Fruit fly (Drosophila melanogaster) S2 (cell line): ENCODE data around the gene sinah.

Experiments
- CG8478 ChIP-seq: fragments of >200 bp; optimal IDR thresholded peaks from 2 replicates; lab custom pipeline; 2018
- CTCF ChIP-seq, 2 experiments: fragments of >200 bp; optimal IDR thresholded peaks; 2 replicates each; lab custom pipeline; 2018

The sinah gene

dm6 chr3L:16873679-16874078 lies 14.8 kb downstream of the sinah start:
- TF ChIP-seq CTCF (optimal IDR thresholded peaks at IDR 0.05; lab: Kevin White, UChicago), result no peak
- no peak for TF ChIP-seq CG8478

DNA sequence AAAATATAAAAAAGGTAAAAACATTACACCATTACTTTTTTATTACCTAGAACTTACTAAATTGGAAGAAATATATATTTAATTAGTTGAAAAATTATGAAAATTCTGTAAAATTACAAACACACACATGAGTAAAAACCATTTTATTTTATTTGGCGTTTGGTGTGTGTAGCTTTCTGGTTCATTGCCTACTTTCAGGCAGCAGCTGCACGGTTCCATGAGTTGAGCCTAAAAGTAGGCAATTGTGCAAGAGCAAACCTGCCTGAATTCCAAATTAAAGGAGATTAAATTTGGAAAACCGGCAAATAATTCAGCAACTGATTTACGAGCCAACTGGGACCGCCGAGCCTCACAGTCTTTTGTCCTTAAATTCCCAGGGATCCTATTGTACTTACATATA lies 16.6 kb downstream of the sinah start:
- TF ChIP-seq CTCF (optimal IDR thresholded peaks at IDR 0.05; lab: Kevin White, UChicago), result peak in 1 of 2 experiments; percentile 38
- TF ChIP-seq CG8478, result no peak

DNA sequence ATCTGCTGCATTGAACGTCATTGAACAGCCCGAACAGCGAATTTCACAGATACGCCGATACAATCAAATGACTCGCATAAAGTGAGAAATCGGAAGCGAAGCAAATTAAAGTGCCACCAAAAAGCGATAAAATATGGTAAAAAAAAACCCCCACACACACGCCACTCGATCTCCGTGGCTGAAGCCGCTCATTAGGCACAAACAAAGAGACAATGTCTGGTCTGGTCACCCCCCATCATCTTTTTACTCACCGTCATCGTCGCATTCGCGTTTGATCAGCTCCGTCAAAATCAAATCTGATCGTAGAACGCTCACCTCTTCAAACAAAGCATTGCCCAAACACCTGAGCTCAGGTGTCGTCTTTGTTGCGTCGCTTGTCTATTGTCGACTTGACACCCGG lies 17.1 kb downstream of the sinah start:
- no peak for TF ChIP-seq CTCF (optimal IDR thresholded peaks at IDR 0.05; lab: Kevin White, UChicago)
- TF ChIP-seq CG8478, result no peak

- TF ChIP-seq CTCF (optimal IDR thresholded peaks at IDR 0.05; lab: Kevin White, UChicago), result no peak
- no peak for TF ChIP-seq CG8478
Measured at dm6 chr3L:16876785-16877468, 18.0 kb downstream of the sinah start, which contains the start of gene CG32170. TSS of gene CG32170 (plus strand) at chr3L:16877309.

DNA sequence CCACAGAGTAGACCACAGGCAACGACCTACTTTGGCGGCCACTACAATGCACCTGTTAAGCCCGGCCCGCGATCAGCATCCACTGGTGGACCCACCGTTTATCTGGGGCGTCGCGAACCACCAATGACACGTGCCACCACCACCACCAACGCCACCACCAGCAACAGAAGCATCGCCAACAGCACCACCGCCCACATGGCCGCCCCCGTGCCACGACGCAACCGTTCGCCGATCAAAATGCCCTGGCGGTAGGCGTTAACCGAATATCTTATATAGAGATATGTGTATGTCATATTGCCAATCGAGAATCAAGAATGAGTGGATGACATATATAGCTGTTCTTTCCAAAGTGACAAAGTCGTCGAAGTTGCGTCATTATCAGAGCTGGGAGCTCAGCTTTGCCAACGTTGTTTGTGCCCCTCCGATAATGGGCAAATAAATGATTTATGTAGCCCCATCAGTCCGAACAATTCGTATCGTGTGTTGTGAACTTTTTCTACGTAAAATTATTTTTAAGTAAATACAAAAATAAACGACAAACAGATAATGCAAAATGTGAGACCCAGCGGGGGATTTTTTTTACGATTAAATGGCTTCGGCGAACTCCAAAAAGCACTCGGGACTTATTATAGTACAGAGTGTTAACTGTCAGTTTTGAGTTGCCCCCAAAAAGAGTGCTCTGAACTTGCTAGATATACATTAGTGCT lies 20.1 kb downstream of the sinah start:
- TF ChIP-seq CTCF (optimal IDR thresholded peaks at IDR 0.05; lab: Kevin White, UChicago), result no peak
- no peak for TF ChIP-seq CG8478

DNA sequence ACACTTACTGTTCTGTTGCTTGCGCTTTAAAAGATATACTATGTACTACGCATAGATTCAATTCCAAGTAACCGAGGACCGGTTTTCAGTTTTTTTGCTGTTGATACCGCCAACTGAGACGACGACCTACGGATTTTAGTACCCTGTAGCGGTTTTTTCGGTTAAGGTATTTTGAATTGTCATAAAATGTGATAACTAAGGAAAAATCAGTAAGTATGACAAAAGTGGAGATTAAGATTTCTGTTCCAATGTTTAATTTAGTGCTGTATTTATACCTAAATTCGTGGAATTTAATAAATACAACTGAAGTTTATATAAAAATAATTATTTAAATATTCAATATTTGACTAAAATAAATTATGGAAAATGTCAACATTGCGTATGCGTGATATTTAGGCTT lies 22.2 kb downstream of the sinah start:
- TF ChIP-seq CTCF (optimal IDR thresholded peaks at IDR 0.05; lab: Kevin White, UChicago) (no peak), CG8478 (no peak)

DNA sequence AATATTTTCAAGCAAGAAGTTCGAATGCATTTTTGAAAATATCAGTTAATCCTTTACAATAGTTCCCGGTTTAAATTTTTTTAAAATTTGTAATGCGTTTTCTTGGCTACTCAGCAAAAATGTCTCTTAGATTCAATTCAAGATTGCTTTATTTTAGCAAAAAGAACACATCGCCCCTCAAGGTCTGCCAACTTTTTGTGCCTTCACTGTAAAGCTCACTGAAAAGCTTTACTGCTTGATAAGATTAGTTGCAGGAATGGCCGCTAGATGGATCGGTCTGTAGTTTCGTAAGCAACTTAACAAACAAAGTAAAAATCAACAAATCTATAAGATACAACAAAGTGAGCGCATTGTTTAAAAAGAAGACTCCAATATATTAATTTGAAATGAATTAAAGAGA lies 25.2 kb downstream of the sinah start:
- TF ChIP-seq CG8478, result no peak
- TF ChIP-seq CTCF (optimal IDR thresholded peaks at IDR 0.05; lab: Kevin White, UChicago), result peak in 1 of 2 experiments; percentile 59

DNA sequence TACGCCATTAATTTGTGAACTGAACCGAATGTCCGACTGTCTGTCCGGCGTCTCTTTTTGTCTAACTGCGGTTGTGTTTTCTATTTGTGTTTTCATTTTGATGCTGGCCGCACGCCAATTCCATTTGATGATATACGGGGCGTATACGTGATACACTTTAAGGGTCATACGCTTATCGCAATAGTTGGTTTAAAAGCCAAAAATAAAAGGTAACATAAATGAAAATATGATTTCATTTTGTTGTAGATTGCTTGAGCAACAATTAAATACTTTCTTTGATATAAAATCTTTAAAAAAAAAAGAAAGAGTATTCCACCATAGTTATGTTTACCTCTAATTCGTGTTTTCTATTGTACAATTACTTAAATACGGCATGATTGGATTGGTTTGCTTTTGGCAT lies 26.2 kb downstream of the sinah start:
- TF ChIP-seq CG8478 (no peak), CTCF (optimal IDR thresholded peaks at IDR 0.05; lab: Kevin White, UChicago) (no peak)

dm6 chr3L:16886179-16886930 lies 27.5 kb downstream of the sinah start:
- TF ChIP-seq CTCF (optimal IDR thresholded peaks at IDR 0.05; lab: Kevin White, UChicago) (no peak), CG8478 (no peak)

- TF ChIP-seq CTCF (optimal IDR thresholded peaks at IDR 0.05; lab: Kevin White, UChicago), result no peak
Measured at dm6 chr3L:16887272-16887671, 28.4 kb downstream of the sinah start.

DNA sequence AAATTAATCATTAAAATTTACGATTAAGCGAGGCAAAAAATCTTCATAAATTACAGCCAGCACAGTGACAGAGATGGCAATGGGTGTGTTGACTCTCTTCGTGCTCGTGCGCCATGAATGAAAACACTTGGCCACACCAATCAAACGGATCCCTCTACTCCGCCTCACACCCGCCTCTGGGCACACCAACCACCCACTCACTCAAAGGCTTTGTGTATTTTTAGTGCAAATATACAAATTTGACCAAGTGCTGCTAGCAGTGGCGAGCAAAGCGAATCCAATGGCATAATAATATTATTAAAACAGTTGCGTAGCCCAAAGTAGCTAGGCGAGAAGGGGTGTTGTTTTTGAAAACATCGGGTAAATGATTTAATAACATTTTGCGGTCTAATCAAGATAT lies 30.7 kb downstream of the sinah start:
- TF ChIP-seq CTCF (optimal IDR thresholded peaks at IDR 0.05; lab: Kevin White, UChicago) (no peak), CG8478 (no peak)

DNA sequence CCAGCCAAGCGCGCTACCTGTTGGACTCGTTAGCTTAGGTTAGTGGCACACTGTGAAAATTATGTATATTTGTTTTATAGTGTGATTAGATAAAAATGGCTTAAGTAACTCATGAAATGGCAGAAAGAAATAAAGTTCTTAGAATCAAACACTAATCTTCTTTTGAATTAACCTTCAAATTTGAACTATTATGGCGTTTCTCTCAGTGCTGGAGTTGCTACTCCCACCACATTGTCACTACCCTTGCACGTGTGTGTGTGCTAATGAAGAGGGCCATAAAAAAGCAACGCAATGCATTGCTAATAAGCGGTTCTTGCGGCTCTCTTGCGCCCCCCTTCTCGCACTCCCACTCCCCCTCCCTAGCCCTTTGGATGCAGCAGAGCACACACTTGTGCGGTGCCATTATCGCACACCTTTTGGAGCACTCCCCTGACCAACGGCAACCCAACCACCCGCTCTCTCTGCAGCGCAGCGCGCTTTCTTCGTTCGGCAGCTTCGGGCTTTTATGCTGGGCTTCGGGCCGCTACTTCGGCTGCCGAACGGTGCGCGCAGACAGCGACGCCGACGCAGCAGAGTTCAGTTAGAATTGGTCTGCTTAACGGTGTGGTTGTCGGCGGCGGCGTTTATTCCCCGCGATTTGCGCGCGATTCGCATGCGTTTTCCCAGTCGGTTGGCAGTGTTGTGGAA lies 31.9 kb downstream of the sinah start:
- TF ChIP-seq CTCF (optimal IDR thresholded peaks at IDR 0.05; lab: Kevin White, UChicago), result no peak
- no peak for TF ChIP-seq CG8478

DNA sequence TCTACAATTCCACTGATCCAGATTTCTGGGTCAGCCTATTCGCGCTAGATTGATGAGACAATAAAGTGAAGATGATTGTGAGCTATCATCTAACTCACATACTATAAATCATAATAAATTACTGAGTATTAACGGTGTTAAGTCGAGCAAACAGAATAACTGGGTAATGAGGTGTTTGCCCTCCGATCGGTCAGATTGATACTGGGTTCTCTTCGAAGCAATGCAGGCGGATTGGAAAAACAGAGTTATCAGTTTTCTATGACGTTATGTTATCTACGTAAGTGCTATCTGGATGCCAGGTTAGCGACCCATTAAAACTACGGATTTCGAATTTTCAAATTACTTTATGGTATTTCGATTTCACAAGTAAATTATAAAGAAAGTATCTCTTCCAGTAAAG lies 33.0 kb downstream of the sinah start:
- TF ChIP-seq CTCF (optimal IDR thresholded peaks at IDR 0.05; lab: Kevin White, UChicago) (no peak), CG8478 (no peak)

DNA sequence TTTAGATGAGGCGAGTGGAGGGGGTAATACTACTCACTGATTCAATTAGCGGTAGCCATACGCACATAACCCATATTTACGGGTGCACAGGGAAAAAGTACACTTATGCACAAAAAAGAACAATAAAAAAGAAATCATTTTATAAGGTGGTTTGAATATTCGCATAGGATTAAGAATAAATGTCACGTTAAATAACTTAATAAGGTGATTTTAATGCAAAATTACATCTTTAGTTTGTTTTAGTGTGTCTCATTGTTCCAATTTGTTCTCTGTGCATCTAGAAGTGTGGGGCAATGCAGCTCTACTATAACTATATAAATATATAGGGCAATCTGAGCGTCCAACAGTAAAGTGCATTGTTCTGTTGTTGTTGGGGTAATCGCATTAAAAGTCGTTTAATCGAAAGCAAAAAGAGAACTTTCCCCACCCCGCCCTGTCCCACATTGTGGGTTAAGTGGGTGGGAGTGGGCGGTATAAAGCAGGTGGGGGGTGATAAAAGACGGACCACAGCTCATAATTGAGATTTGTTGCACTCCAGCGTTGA lies 33.9 kb downstream of the sinah start:
- TF ChIP-seq CTCF (optimal IDR thresholded peaks at IDR 0.05; lab: Kevin White, UChicago), result no peak
- TF ChIP-seq CG8478, result no peak

DNA sequence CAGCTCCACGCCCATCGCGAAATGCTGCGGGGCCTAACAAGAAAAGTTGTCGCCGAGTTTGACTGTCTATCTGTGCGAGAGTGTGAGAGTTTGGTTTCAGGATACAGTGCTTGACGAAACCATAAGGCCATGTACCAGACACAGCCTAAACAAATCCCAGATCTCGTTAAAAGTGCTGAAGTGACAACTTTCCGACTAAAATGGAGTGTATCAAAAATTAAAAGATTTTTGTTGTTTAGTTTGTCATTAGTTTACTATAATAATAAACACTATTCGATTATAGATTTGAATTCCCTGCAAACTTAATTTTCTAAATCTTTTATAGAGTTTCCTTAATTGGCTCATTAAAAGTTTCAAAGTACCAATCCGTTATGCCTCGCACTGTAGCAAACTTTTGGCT lies 34.8 kb downstream of the sinah start:
- TF ChIP-seq CG8478, result no peak
- no peak for TF ChIP-seq CTCF (optimal IDR thresholded peaks at IDR 0.05; lab: Kevin White, UChicago)
